Worm (Caenorhabditis elegans): ENCODE data around the gene cyc-2.2.

ce11 chrV:12634746-12635145, 22.7 kb upstream of the cyc-2.2 start:
- TF ChIP-seq lin-39 (tag; optimal IDR thresholded peaks at IDR 0.05) (no peak), ztf-11 (tag; optimal IDR thresholded peaks at IDR 0.05) (no peak), mbf-1 (tag; optimal IDR thresholded peaks at IDR 0.05) (no peak), ceh-16 (tag; optimal IDR thresholded peaks at IDR 0.05) (no peak), nhr-11 (tag; optimal IDR thresholded peaks at IDR 0.05) (no peak), ama-1 (optimal IDR thresholded peaks at IDR 0.05) (no peak), unc-62 (GFP tag; optimal IDR thresholded peaks at IDR 0.05) (no peak), elt-3 (tag; optimal IDR thresholded peaks at IDR 0.05) (no peak), zag-1 (tag; optimal IDR thresholded peaks at IDR 0.05) (no peak)

Measured in whole organism, L2 larva.